Worm (Caenorhabditis elegans) whole organism, L2 larva: ENCODE measurements around the gene frm-7.

Source experiments
- C34F6.9 ChIP-seq: fragments of 150-350 bp; optimal IDR thresholded peaks from 2 replicates; lab custom pipeline; 2014; ENCODE audit warnings: missing biosample characterization, missing genetic modification characterization
- R02D3.7 ChIP-seq: fragments of 150-350 bp; optimal IDR thresholded peaks from 2 replicates; lab custom pipeline; 2014; ENCODE audit warnings: missing biosample characterization, missing genetic modification characterization
- ZK546.5 ChIP-seq: sonication (generic microtip); optimal IDR thresholded peaks from 2 replicates; lab custom pipeline; 2017; ENCODE audit warnings: missing biosample characterization, missing genetic modification characterization
- alr-1 ChIP-seq: fragments of 150-350 bp; optimal IDR thresholded peaks from 2 replicates; lab custom pipeline; 2014; ENCODE audit warnings: missing biosample characterization, missing genetic modification characterization
- ama-1 ChIP-seq: fragments of 150-350 bp; optimal IDR thresholded peaks from 2 replicates; lab custom pipeline; 2018; ENCODE audit warnings: inconsistent platforms
- ceh-16 ChIP-seq: fragments of 150-350 bp; optimal IDR thresholded peaks from 2 replicates; lab custom pipeline; 2014; ENCODE audit warnings: missing biosample characterization, missing genetic modification characterization
- ceh-82 ChIP-seq: fragments of 150-350 bp; optimal IDR thresholded peaks from 2 replicates; lab custom pipeline; 2014; ENCODE audit warnings: missing biosample characterization, missing genetic modification characterization
- crh-2 ChIP-seq: sonication (generic microtip); optimal IDR thresholded peaks from 2 replicates; lab custom pipeline; 2017; ENCODE audit warnings: missing biosample characterization, missing genetic modification characterization
- dmd-4 ChIP-seq: sonication (generic microtip); optimal IDR thresholded peaks from 2 replicates; lab custom pipeline; 2017; ENCODE audit warnings: missing biosample characterization, missing genetic modification characterization
- egl-27 ChIP-seq: sonication (generic microtip); optimal IDR thresholded peaks from 3 replicates; lab custom pipeline; 2017; ENCODE audit warnings: missing biosample characterization, missing genetic modification reagents, missing genetic modification characterization
- elt-1 ChIP-seq: fragments of 150-350 bp; optimal IDR thresholded peaks from 2 replicates; lab custom pipeline; 2014; ENCODE audit warnings: missing biosample characterization, missing genetic modification characterization
- elt-3 ChIP-seq: sonication (generic microtip); optimal IDR thresholded peaks from 2 replicates; lab custom pipeline; 2017; ENCODE audit warnings: missing biosample characterization, missing genetic modification characterization
- fos-1 ChIP-seq: fragments of 150-350 bp; optimal IDR thresholded peaks from 2 replicates; lab custom pipeline; 2014; ENCODE audit warnings: missing biosample characterization, missing genetic modification characterization
- gmeb-1 ChIP-seq: fragments of 150-350 bp; optimal IDR thresholded peaks from 2 replicates; lab custom pipeline; 2014; ENCODE audit warnings: missing biosample characterization, missing genetic modification characterization
- lin-11 ChIP-seq: fragments of 150-350 bp; sonication (generic microtip); optimal IDR thresholded peaks from 2 replicates; lab custom pipeline; 2014; ENCODE audit warnings: missing biosample characterization, missing genetic modification characterization, inconsistent platforms, mixed read lengths
- lin-13 ChIP-seq: fragments of 150-350 bp; optimal IDR thresholded peaks from 2 replicates; lab custom pipeline; 2014; ENCODE audit warnings: missing biosample characterization, missing genetic modification reagents, missing genetic modification characterization
- lin-39 ChIP-seq: fragments of 150-350 bp; optimal IDR thresholded peaks from 2 replicates; lab custom pipeline; 2014; ENCODE audit warnings: missing biosample characterization, missing genetic modification reagents, missing genetic modification characterization
- lsy-2 ChIP-seq, 2 experiments: fragments of 150-350 bp in 1 of 2; sonication (generic microtip) in 1 of 2; optimal IDR thresholded peaks; 2 replicates each; lab custom pipeline; 2014 to 2017; ENCODE audit warnings: missing biosample characterization in 2 of 2, missing genetic modification characterization in 2 of 2
- mab-5 ChIP-seq: fragments of 150-350 bp; optimal IDR thresholded peaks from 2 replicates; lab custom pipeline; 2014; ENCODE audit warnings: missing biosample characterization, missing genetic modification characterization
- mdl-1 ChIP-seq, 2 experiments: fragments of 150-350 bp in 1 of 2; sonication (generic microtip) in 1 of 2; optimal IDR thresholded peaks; 2 replicates each; lab custom pipeline; 2017; ENCODE audit warnings: missing biosample characterization in 2 of 2, missing genetic modification characterization in 2 of 2
- nhr-10 ChIP-seq: sonication (generic microtip); optimal IDR thresholded peaks from 2 replicates; lab custom pipeline; 2017; ENCODE audit warnings: missing biosample characterization, missing genetic modification characterization
- nhr-12 ChIP-seq: fragments of 150-350 bp; optimal IDR thresholded peaks from 2 replicates; lab custom pipeline; 2014; ENCODE audit warnings: missing biosample characterization, missing genetic modification characterization
- nhr-129 ChIP-seq: fragments of 150-350 bp; optimal IDR thresholded peaks from 2 replicates; lab custom pipeline; 2014; ENCODE audit warnings: missing biosample characterization, missing genetic modification characterization
- nhr-21 ChIP-seq: fragments of 150-350 bp; optimal IDR thresholded peaks from 2 replicates; lab custom pipeline; 2014; ENCODE audit warnings: missing biosample characterization, missing genetic modification characterization
- nhr-23 ChIP-seq: fragments of 150-350 bp; optimal IDR thresholded peaks from 2 replicates; lab custom pipeline; 2014; ENCODE audit warnings: missing biosample characterization, missing genetic modification reagents, missing genetic modification characterization
- nhr-25 ChIP-seq: fragments of 150-350 bp; sonication (generic microtip); optimal IDR thresholded peaks from 3 replicates; lab custom pipeline; 2014; ENCODE audit warnings: missing biosample characterization, missing genetic modification characterization
- nhr-77 ChIP-seq: fragments of 150-350 bp; optimal IDR thresholded peaks from 2 replicates; lab custom pipeline; 2014; ENCODE audit warnings: missing biosample characterization, missing genetic modification characterization
- sem-4 ChIP-seq: fragments of 150-350 bp; optimal IDR thresholded peaks from 2 replicates; lab custom pipeline; 2014; ENCODE audit warnings: missing biosample characterization, missing genetic modification reagents, missing genetic modification characterization
- sma-3 ChIP-seq: sonication (generic microtip); optimal IDR thresholded peaks from 2 replicates; lab custom pipeline; 2016; ENCODE audit warnings: missing genetic modification reagents, missing genetic modification characterization, missing compliant biosample characterization
- sma-9 ChIP-seq, 2 experiments: fragments of 150-350 bp in 1 of 2; sonication (generic microtip) in 1 of 2; optimal IDR thresholded peaks; 2 replicates each; lab custom pipeline; 2014 to 2016; ENCODE audit warnings: missing genetic modification characterization in 2 of 2, mild to moderate bottlenecking in 1 of 2, missing biosample characterization in 1 of 2, missing compliant biosample characterization in 1 of 2, missing genetic modification reagents in 1 of 2, moderate library complexity in 1 of 2
- snpc-4 ChIP-seq: fragments of 150-350 bp; optimal IDR thresholded peaks from 2 replicates; lab custom pipeline; 2014; ENCODE audit warnings: missing biosample characterization, missing genetic modification characterization
- unc-39 ChIP-seq: fragments of 150-350 bp; optimal IDR thresholded peaks from 2 replicates; lab custom pipeline; 2014; ENCODE audit warnings: missing biosample characterization, missing genetic modification characterization
- unc-55 ChIP-seq: fragments of 150-350 bp; sonication (generic microtip); optimal IDR thresholded peaks from 3 replicates; lab custom pipeline; 2014; ENCODE audit warnings: missing biosample characterization, missing genetic modification reagents, missing genetic modification characterization
- unc-62 ChIP-seq: fragments of 150-350 bp; optimal IDR thresholded peaks from 2 replicates; lab custom pipeline; 2014; ENCODE audit warnings: missing biosample characterization, missing genetic modification reagents, missing genetic modification characterization
- zag-1 ChIP-seq: fragments of 150-350 bp; optimal IDR thresholded peaks from 2 replicates; lab custom pipeline; 2014; ENCODE audit warnings: missing biosample characterization, missing genetic modification characterization
- ztf-1 ChIP-seq: fragments of 200-800 bp; sonication (Bioruptor generic); conservative IDR thresholded peaks from 2 replicates; pipeline ENCODE4 v1.3.6; 2022; ENCODE audit warnings: missing genetic modification characterization, missing compliant biosample characterization
- ztf-11 ChIP-seq: sonication (generic microtip); optimal IDR thresholded peaks from 2 replicates; lab custom pipeline; 2017; ENCODE audit warnings: missing biosample characterization, missing genetic modification characterization
- ztf-4 ChIP-seq: fragments of 150-350 bp; optimal IDR thresholded peaks from 2 replicates; lab custom pipeline; 2014; ENCODE audit warnings: missing biosample characterization, missing genetic modification characterization

Gene frm-7

DNA sequence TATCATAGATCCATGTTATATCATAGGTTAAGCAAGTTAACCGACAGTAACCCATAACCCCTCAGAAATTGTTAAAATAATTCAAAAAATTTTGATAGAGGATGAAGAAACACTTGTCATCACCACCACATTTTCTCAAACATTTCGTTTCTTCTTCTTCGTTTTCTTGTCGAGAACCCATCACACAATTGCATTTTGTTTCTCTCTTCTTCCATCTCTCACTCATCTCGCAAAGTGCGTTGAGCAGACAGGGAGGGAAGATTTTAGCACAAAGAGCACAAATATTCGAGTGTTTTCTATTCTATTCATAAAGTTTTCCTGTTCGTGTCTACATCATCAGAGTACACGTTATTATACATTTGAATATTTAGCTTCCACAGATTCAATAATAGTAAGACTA, 12.1 kb downstream of the frm-7 start (continued):
- no peak for TF ChIP-seq alr-1 (tag; lab: Kevin White, UChicago)
- TF ChIP-seq unc-55 (GFP tag; lab: Kevin White, UChicago) = peak; percentile 54
- no peak for TF ChIP-seq nhr-10 (tag; lab: Kevin White, UChicago)
- TF ChIP-seq ztf-11 (tag; lab: Kevin White, UChicago) = no peak
- no peak for TF ChIP-seq lin-13
- no peak for TF ChIP-seq elt-1 (tag; lab: Kevin White, UChicago)
- TF ChIP-seq ceh-82 = no peak
- no peak for TF ChIP-seq nhr-77 (tag; lab: Kevin White, UChicago)
- TF ChIP-seq snpc-4 (tag; lab: Kevin White, UChicago) = no peak
- no peak for TF ChIP-seq dmd-4
- no peak for TF ChIP-seq ztf-4
- TF ChIP-seq C34F6.9 (tag; lab: Kevin White, UChicago) = peak; percentile 41
- TF ChIP-seq egl-27 (tag; lab: Kevin White, UChicago) = no peak
- no peak for TF ChIP-seq crh-2
- no peak for TF ChIP-seq lin-39 (tag; lab: Kevin White, UChicago)
- TF ChIP-seq sma-3 (GFP tag; lab: Kevin White, UChicago) = no peak
- TF ChIP-seq sem-4 (tag; lab: Kevin White, UChicago) = no peak
- no peak for TF ChIP-seq unc-62 (GFP tag; lab: Kevin White, UChicago)

DNA sequence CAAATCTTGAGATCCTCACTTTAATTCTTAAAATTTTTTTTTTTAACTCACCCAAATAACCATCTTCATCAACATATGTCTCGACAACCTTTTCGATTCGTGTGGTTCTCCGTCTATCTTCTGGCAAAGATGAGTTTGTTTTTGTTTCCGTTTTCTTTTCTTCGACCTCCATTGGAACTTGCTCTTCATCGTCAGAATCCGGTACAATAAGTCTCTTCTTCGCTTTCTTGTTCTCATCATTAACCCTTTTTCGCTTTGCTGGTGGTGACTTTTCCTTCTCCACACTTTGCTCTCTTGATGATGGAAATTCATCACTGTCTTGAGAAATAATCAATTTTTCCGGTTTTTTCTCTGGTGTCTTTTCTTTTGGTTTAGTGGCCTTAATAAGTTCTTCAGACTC, 13.8 kb downstream of the frm-7 start:
- no peak for TF ChIP-seq unc-39 (tag; lab: Kevin White, UChicago)
- TF ChIP-seq, all 48 proteins: peak for 0

ce11 chrV:12317080-12317479, 14.8 kb downstream of the frm-7 start, which contains the start of gene R04F11.3:
Gene R04F11.3, minus strand, starts transcription at chrV:12317180.
- TF ChIP-seq nhr-21 (tag; lab: Kevin White, UChicago) (no peak), R02D3.7 (tag; lab: Kevin White, UChicago) (no peak), sma-9 (GFP tag; optimal IDR thresholded peaks at IDR 0.05; lab: Kevin White, UChicago) (no peak), sma-9 (tag; optimal IDR thresholded peaks at IDR 0.05; lab: Kevin White, UChicago) (no peak), elt-3 (no peak), nhr-23 (tag; lab: Kevin White, UChicago) (no peak), ztf-11 (tag; lab: Kevin White, UChicago) (no peak), nhr-10 (tag; lab: Kevin White, UChicago) (no peak), nhr-77 (tag; lab: Kevin White, UChicago) (no peak), ZK546.5 (tag; lab: Kevin White, UChicago) (no peak), dmd-4 (no peak), ama-1 (lab: Kevin White, UChicago) (no peak), nhr-25 (tag; lab: Kevin White, UChicago) (no peak), snpc-4 (tag; lab: Kevin White, UChicago) (no peak), zag-1 (tag; lab: Kevin White, UChicago) (no peak), ztf-4 (no peak), sem-4 (tag; lab: Kevin White, UChicago) (no peak), sma-3 (GFP tag; lab: Kevin White, UChicago) (no peak)

ce11 chrV:12317894-12318553, 15.7 kb downstream of the frm-7 start, which contains the start of the genes R04F11.5 and R04F11.2:
Gene R04F11.5, minus strand, starts transcription at chrV:12318019.
Gene R04F11.2, plus strand, starts transcription at chrV:12318381.
- TF ChIP-seq unc-39 (tag; lab: Kevin White, UChicago) (no peak), gmeb-1 (tag; lab: Kevin White, UChicago) (peak; percentile 83), mdl-1 (tag; optimal IDR thresholded peaks at IDR 0.05; lab: Kevin White, UChicago) (no peak), lin-11 (tag; lab: Kevin White, UChicago) (peak; percentile 58), mab-5 (tag; lab: Kevin White, UChicago) (peak; percentile 55), snpc-4 (tag; lab: Kevin White, UChicago) (peak; percentile 27), fos-1 (tag; lab: Kevin White, UChicago) (peak; percentile 72), lin-13 (peak; percentile 81), unc-55 (GFP tag; lab: Kevin White, UChicago) (peak; percentile 95), ZK546.5 (tag; lab: Kevin White, UChicago) (peak; percentile 23), nhr-25 (tag; lab: Kevin White, UChicago) (peak; percentile 80), crh-2 (peak; percentile 88), ceh-16 (tag; lab: Kevin White, UChicago) (peak; percentile 16), nhr-21 (tag; lab: Kevin White, UChicago) (peak; percentile 72), nhr-129 (tag; lab: Kevin White, UChicago) (peak; percentile 83), nhr-12 (no peak), sma-9 (GFP tag; optimal IDR thresholded peaks at IDR 0.05; lab: Kevin White, UChicago) (peak; percentile 75), sma-9 (tag; optimal IDR thresholded peaks at IDR 0.05; lab: Kevin White, UChicago) (no peak), sem-4 (tag; lab: Kevin White, UChicago) (peak; percentile 68), ama-1 (lab: Kevin White, UChicago) (peak; percentile 39), elt-3 (no peak), sma-3 (GFP tag; lab: Kevin White, UChicago) (peak; percentile 71), nhr-77 (tag; lab: Kevin White, UChicago) (peak; percentile 24), lsy-2 (tag; optimal IDR thresholded peaks at IDR 0.05; lab: Kevin White, UChicago) (peak; percentile 95 to 99), ztf-4 (peak; percentile 25), ztf-1 (no peak), nhr-23 (tag; lab: Kevin White, UChicago) (no peak), C34F6.9 (tag; lab: Kevin White, UChicago) (peak; percentile 94)
